Worm (Caenorhabditis elegans) whole organism, L2 larva: Measurements from ENCODE around the gene C30B5.2.

Source experiments
- ceh-16 ChIP-seq: fragments of 150-350 bp; optimal IDR thresholded peaks from 2 replicates; lab custom pipeline; 2014; ENCODE audit warnings: missing biosample characterization, missing genetic modification characterization
- elt-1 ChIP-seq: fragments of 150-350 bp; optimal IDR thresholded peaks from 2 replicates; lab custom pipeline; 2014; ENCODE audit warnings: missing biosample characterization, missing genetic modification characterization
- mbf-1 ChIP-seq: sonication (generic microtip); optimal IDR thresholded peaks from 2 replicates; lab custom pipeline; 2017; ENCODE audit warnings: missing biosample characterization, missing genetic modification characterization
- peb-1 ChIP-seq: fragments of 150-350 bp; optimal IDR thresholded peaks from 2 replicates; lab custom pipeline; 2014; ENCODE audit warnings: missing biosample characterization, missing genetic modification characterization
- sma-9 ChIP-seq, 2 experiments: fragments of 150-350 bp in 1 of 2; sonication (generic microtip) in 1 of 2; optimal IDR thresholded peaks; 2 replicates each; lab custom pipeline; 2014 to 2016; ENCODE audit warnings: missing genetic modification characterization in 2 of 2, mild to moderate bottlenecking in 1 of 2, missing biosample characterization in 1 of 2, missing compliant biosample characterization in 1 of 2, missing genetic modification reagents in 1 of 2, moderate library complexity in 1 of 2
- unc-62 ChIP-seq: fragments of 150-350 bp; optimal IDR thresholded peaks from 2 replicates; lab custom pipeline; 2014; ENCODE audit warnings: missing biosample characterization, missing genetic modification reagents, missing genetic modification characterization
- ztf-4 ChIP-seq: fragments of 150-350 bp; optimal IDR thresholded peaks from 2 replicates; lab custom pipeline; 2014; ENCODE audit warnings: missing biosample characterization, missing genetic modification characterization

Gene C30B5.2

ce11 chrII:6247011-6247410, 50.0 kb downstream of the C30B5.2 start, which contains the start of gene T24H7.2:
TSS of gene T24H7.2 (plus strand) at chrII:6247311.
- TF ChIP-seq mbf-1 (tag; lab: Kevin White, UChicago) (no peak), elt-1 (tag; lab: Kevin White, UChicago) (no peak), ceh-16 (tag; lab: Kevin White, UChicago) (no peak), unc-62 (no peak), ztf-4 (tag; lab: Kevin White, UChicago) (no peak), peb-1 (tag; lab: Kevin White, UChicago) (no peak), sma-9 (GFP tag; optimal IDR thresholded peaks at IDR 0.05; lab: Kevin White, UChicago) (no peak), sma-9 (tag; optimal IDR thresholded peaks at IDR 0.05; lab: Kevin White, UChicago) (no peak)
